Worm (Caenorhabditis elegans): ENCODE data around the gene F20D1.3.

ce11 chrX:14975467-14976167 lies at the start of gene F20D1.3:
- TF ChIP-seq unc-62 (GFP tag; optimal IDR thresholded peaks at IDR 0.05) (no peak), zip-4 (GFP tag; optimal IDR thresholded peaks at IDR 0.05) (no peak), lin-13 (GFP tag; optimal IDR thresholded peaks at IDR 0.05) (peak; percentile 72), mdl-1 (tag; optimal IDR thresholded peaks at IDR 0.05) (peak in 1 of 2 experiments; percentile 34), fkh-10 (GFP tag; optimal IDR thresholded peaks at IDR 0.05) (no peak), nhr-12 (tag; optimal IDR thresholded peaks at IDR 0.05) (no peak), irx-1 (tag; optimal IDR thresholded peaks at IDR 0.05) (peak; percentile 36), isw-1 (GFP tag; IDR thresholded peaks at IDR 0.05) (no peak), fkh-4 (tag; optimal IDR thresholded peaks at IDR 0.05; ENCODE audit: borderline replicate concordance) (no peak), lin-14 (GFP tag; optimal IDR thresholded peaks at IDR 0.05) (peak; percentile 91), nhr-11 (tag; optimal IDR thresholded peaks at IDR 0.05) (no peak), snpc-4 (tag; optimal IDR thresholded peaks at IDR 0.05) (peak; percentile 4), dpl-1 (GFP tag; optimal IDR thresholded peaks at IDR 0.05) (peak in 2 of 3 experiments; percentile 40 to 43)
